Fruit fly (Drosophila melanogaster): ENCODE data around the gene CG42537.

CG42537 gene

dm6 chr3R:6353624-6354352 lies 23.8 kb upstream of the CG42537 start (continued):
- TF ChIP-seq CG16813 (GFP tag; IDR thresholded peaks at IDR 0.05; ENCODE audit: partially characterized antibody) (no peak), h (optimal IDR thresholded peaks at IDR 0.05) (no peak), Dll (GFP tag; IDR thresholded peaks at IDR 0.05; ENCODE audit: partially characterized antibody) (0 out of 4 replicates have a peak, but pooled peaks have one; percentile 24), Dbx (GFP tag; IDR thresholded peaks at IDR 0.05) (no peak), CG2712 (tag; optimal IDR thresholded peaks at IDR 0.05) (peak; percentile 92), Meics (GFP tag; optimal IDR thresholded peaks at IDR 0.05) (peak; percentile 80), CG4820 (GFP tag; optimal IDR thresholded peaks at IDR 0.05) (peak; percentile 68), CG2678 (tag; optimal IDR thresholded peaks at IDR 0.05) (no peak), CG12071 (GFP tag; optimal IDR thresholded peaks at IDR 0.05) (no peak), fu2 (GFP tag; optimal IDR thresholded peaks at IDR 0.05) (peak; percentile 67), CG10565 (GFP tag; optimal IDR thresholded peaks at IDR 0.05) (no peak), Stat92E (GFP tag; optimal IDR thresholded peaks at IDR 0.05) (peak in 1 of 3 experiments; percentile 9), CG17568 (GFP tag; optimal IDR thresholded peaks at IDR 0.05) (peak; percentile 47), yki (optimal IDR thresholded peaks at IDR 0.05) (no peak), Dref (GFP tag; IDR thresholded peaks at IDR 0.05) (no peak; the same call in 1 of the 2 replicates), CG4730 (GFP tag; IDR thresholded peaks at IDR 0.05) (peak; percentile 47), CG3726 (GFP tag; IDR thresholded peaks at IDR 0.05) (no peak), Fer1 (GFP tag; optimal IDR thresholded peaks at IDR 0.05) (no peak), CG12219 (GFP tag; optimal IDR thresholded peaks at IDR 0.05) (peak; percentile 74), CG8388 (GFP tag; optimal IDR thresholded peaks at IDR 0.05) (no peak), bigmax (GFP tag; optimal IDR thresholded peaks at IDR 0.05) (no peak), ase (GFP tag; IDR thresholded peaks at IDR 0.05) (0 out of 3 replicates have a peak, but pooled peaks have one; percentile 22), CG9727 (GFP tag; optimal IDR thresholded peaks at IDR 0.05) (peak; percentile 86), CG10274 (GFP tag; optimal IDR thresholded peaks at IDR 0.05) (peak; percentile 64), CG18764 (GFP tag; optimal IDR thresholded peaks at IDR 0.05) (peak; percentile 68), ewg (GFP tag; optimal IDR thresholded peaks at IDR 0.05) (peak; percentile 66), zf30C (GFP tag; optimal IDR thresholded peaks at IDR 0.05) (no peak), CG13296 (GFP tag; optimal IDR thresholded peaks at IDR 0.05) (no peak), CG6272 (GFP tag; IDR thresholded peaks at IDR 0.05) (0 out of 2 replicates have a peak, but pooled peaks have one; percentile 22), jing (GFP tag; optimal IDR thresholded peaks at IDR 0.05) (peak; percentile 78), bcd (GFP tag; optimal IDR thresholded peaks at IDR 0.05) (peak; percentile 84), vnd (GFP tag; IDR thresholded peaks at IDR 0.05; ENCODE audit: partially characterized antibody) (no peak), br (optimal IDR thresholded peaks at IDR 0.05) (no peak), CG1233 (GFP tag; optimal IDR thresholded peaks at IDR 0.05) (peak; percentile 73), peb (GFP tag; IDR thresholded peaks at IDR 0.05) (no peak), unc-4 (GFP tag; IDR thresholded peaks at IDR 0.05; ENCODE audit: partially characterized antibody) (no peak), CG3407 (GFP tag; optimal IDR thresholded peaks at IDR 0.05) (no peak), Xbp1 (GFP tag; optimal IDR thresholded peaks at IDR 0.05) (peak; percentile 83), HLHmδ (GFP tag; optimal IDR thresholded peaks at IDR 0.05) (no peak), Dip3 (GFP tag; optimal IDR thresholded peaks at IDR 0.05) (peak; percentile 57), sug (tag; optimal IDR thresholded peaks at IDR 0.05) (no peak), wek (GFP tag; optimal IDR thresholded peaks at IDR 0.05) (no peak), lbe (GFP tag; optimal IDR thresholded peaks at IDR 0.05) (peak; percentile 19), CG6654 (GFP tag; optimal IDR thresholded peaks at IDR 0.05) (peak; percentile 48), HmgD (GFP tag; optimal IDR thresholded peaks at IDR 0.05) (peak; percentile 21), Gug (GFP tag; IDR thresholded peaks at IDR 0.05) (peak; percentile 18; the same call in 1 of the 4 replicates), CG7357 (GFP tag; IDR thresholded peaks at IDR 0.05) (peak; percentile 47; the same call in 1 of the 3 replicates), CG15696 (tag; optimal IDR thresholded peaks at IDR 0.05) (peak; percentile 20), usp (GFP tag; optimal IDR thresholded peaks at IDR 0.05) (no peak), crol (GFP tag; IDR thresholded peaks at IDR 0.05) (no peak)

All from whole organism, embryonic.